Worm (Caenorhabditis elegans): ENCODE results near the gene H17B01.2.
"Not testable (repeated sequence)": the region's sequence is repeated elsewhere in the genome, so short reads cannot be mapped to it uniquely, and the experiment has no call there.

ce11 chrII:1467711-1468110, 2.7 kb upstream of the H17B01.2 start, which contains the start of gene Y51H7C.1:
- TF ChIP-seq C38D4.7 (GFP tag; optimal IDR thresholded peaks at IDR 0.05); pqm-1 (tag; optimal IDR thresholded peaks at IDR 0.05): not testable (repeated sequence)
